Worm (Caenorhabditis elegans) whole organism, L2 larva: ENCODE data around the gene fkh-7.
A peak's percentile ranks its signal among the peaks of the same experiment; 100 is the strongest.

ENCODE experiments used
- C34F6.9 ChIP-seq: fragments of 150-350 bp; optimal IDR thresholded peaks from 2 replicates; lab custom pipeline; 2014; ENCODE audit warnings: missing biosample characterization, missing genetic modification characterization
- F13H6.1 ChIP-seq: sonication (generic microtip); optimal IDR thresholded peaks from 2 replicates; lab custom pipeline; 2016; ENCODE audit warnings: missing genetic modification characterization, missing compliant biosample characterization
- R02D3.7 ChIP-seq: fragments of 150-350 bp; optimal IDR thresholded peaks from 2 replicates; lab custom pipeline; 2014; ENCODE audit warnings: missing biosample characterization, missing genetic modification characterization
- Y55F3AM.14 ChIP-seq: fragments of 200-800 bp; sonication (Bioruptor generic); optimal IDR thresholded peaks from 2 replicates; lab custom pipeline; 2018; ENCODE audit warnings: mild to moderate bottlenecking, missing genetic modification characterization, missing compliant biosample characterization
- alr-1 ChIP-seq: fragments of 150-350 bp; optimal IDR thresholded peaks from 2 replicates; lab custom pipeline; 2014; ENCODE audit warnings: missing biosample characterization, missing genetic modification characterization
- aly-2 ChIP-seq: fragments of 150-350 bp; optimal IDR thresholded peaks from 2 replicates; lab custom pipeline; 2014; ENCODE audit warnings: missing biosample characterization, missing genetic modification characterization
- ama-1 ChIP-seq: fragments of 150-350 bp; optimal IDR thresholded peaks from 2 replicates; lab custom pipeline; 2018; ENCODE audit warnings: inconsistent platforms
- blmp-1 ChIP-seq: sonication (generic microtip); optimal IDR thresholded peaks from 2 replicates; lab custom pipeline; 2017; ENCODE audit warnings: missing genetic modification characterization, mild to moderate bottlenecking, missing compliant biosample characterization, antibody characterized with exemption, moderate library complexity; ENCODE audit not compliant: insufficient read depth
- ceh-16 ChIP-seq: fragments of 150-350 bp; optimal IDR thresholded peaks from 2 replicates; lab custom pipeline; 2014; ENCODE audit warnings: missing biosample characterization, missing genetic modification characterization
- ceh-82 ChIP-seq: fragments of 150-350 bp; optimal IDR thresholded peaks from 2 replicates; lab custom pipeline; 2014; ENCODE audit warnings: missing biosample characterization, missing genetic modification characterization
- dmd-4 ChIP-seq: sonication (generic microtip); optimal IDR thresholded peaks from 2 replicates; lab custom pipeline; 2017; ENCODE audit warnings: missing biosample characterization, missing genetic modification characterization
- egl-27 ChIP-seq: sonication (generic microtip); optimal IDR thresholded peaks from 3 replicates; lab custom pipeline; 2017; ENCODE audit warnings: missing biosample characterization, missing genetic modification reagents, missing genetic modification characterization
- elt-3 ChIP-seq: sonication (generic microtip); optimal IDR thresholded peaks from 2 replicates; lab custom pipeline; 2017; ENCODE audit warnings: missing biosample characterization, missing genetic modification characterization
- fos-1 ChIP-seq: fragments of 150-350 bp; optimal IDR thresholded peaks from 2 replicates; lab custom pipeline; 2014; ENCODE audit warnings: missing biosample characterization, missing genetic modification characterization
- gmeb-1 ChIP-seq: fragments of 150-350 bp; optimal IDR thresholded peaks from 2 replicates; lab custom pipeline; 2014; ENCODE audit warnings: missing biosample characterization, missing genetic modification characterization
- lin-11 ChIP-seq: fragments of 150-350 bp; sonication (generic microtip); optimal IDR thresholded peaks from 2 replicates; lab custom pipeline; 2014; ENCODE audit warnings: missing biosample characterization, missing genetic modification characterization, inconsistent platforms, mixed read lengths
- lin-13 ChIP-seq: fragments of 150-350 bp; optimal IDR thresholded peaks from 2 replicates; lab custom pipeline; 2014; ENCODE audit warnings: missing biosample characterization, missing genetic modification reagents, missing genetic modification characterization
- lin-39 ChIP-seq: fragments of 150-350 bp; optimal IDR thresholded peaks from 2 replicates; lab custom pipeline; 2014; ENCODE audit warnings: missing biosample characterization, missing genetic modification reagents, missing genetic modification characterization
- mab-5 ChIP-seq: fragments of 150-350 bp; optimal IDR thresholded peaks from 2 replicates; lab custom pipeline; 2014; ENCODE audit warnings: missing biosample characterization, missing genetic modification characterization
- mbf-1 ChIP-seq: sonication (generic microtip); optimal IDR thresholded peaks from 2 replicates; lab custom pipeline; 2017; ENCODE audit warnings: missing biosample characterization, missing genetic modification characterization
- mdl-1 ChIP-seq, 2 experiments: fragments of 150-350 bp in 1 of 2; sonication (generic microtip) in 1 of 2; optimal IDR thresholded peaks; 2 replicates each; lab custom pipeline; 2017; ENCODE audit warnings: missing biosample characterization in 2 of 2, missing genetic modification characterization in 2 of 2
- nhr-10 ChIP-seq: sonication (generic microtip); optimal IDR thresholded peaks from 2 replicates; lab custom pipeline; 2017; ENCODE audit warnings: missing biosample characterization, missing genetic modification characterization
- nhr-12 ChIP-seq: fragments of 150-350 bp; optimal IDR thresholded peaks from 2 replicates; lab custom pipeline; 2014; ENCODE audit warnings: missing biosample characterization, missing genetic modification characterization
- nhr-129 ChIP-seq: fragments of 150-350 bp; optimal IDR thresholded peaks from 2 replicates; lab custom pipeline; 2014; ENCODE audit warnings: missing biosample characterization, missing genetic modification characterization
- nhr-23 ChIP-seq: fragments of 150-350 bp; optimal IDR thresholded peaks from 2 replicates; lab custom pipeline; 2014; ENCODE audit warnings: missing biosample characterization, missing genetic modification reagents, missing genetic modification characterization
- nhr-237 ChIP-seq: fragments of 150-350 bp; optimal IDR thresholded peaks from 2 replicates; lab custom pipeline; 2014; ENCODE audit warnings: missing biosample characterization, missing genetic modification characterization
- nhr-25 ChIP-seq: fragments of 150-350 bp; sonication (generic microtip); optimal IDR thresholded peaks from 3 replicates; lab custom pipeline; 2014; ENCODE audit warnings: missing biosample characterization, missing genetic modification characterization
- nhr-6 ChIP-seq: fragments of 150-350 bp; optimal IDR thresholded peaks from 2 replicates; lab custom pipeline; 2014; ENCODE audit warnings: missing biosample characterization, missing genetic modification characterization
- nhr-77 ChIP-seq: fragments of 150-350 bp; optimal IDR thresholded peaks from 2 replicates; lab custom pipeline; 2014; ENCODE audit warnings: missing biosample characterization, missing genetic modification characterization
- peb-1 ChIP-seq: fragments of 150-350 bp; optimal IDR thresholded peaks from 2 replicates; lab custom pipeline; 2014; ENCODE audit warnings: missing biosample characterization, missing genetic modification characterization
- sem-4 ChIP-seq: fragments of 150-350 bp; optimal IDR thresholded peaks from 2 replicates; lab custom pipeline; 2014; ENCODE audit warnings: missing biosample characterization, missing genetic modification reagents, missing genetic modification characterization
- skn-1 ChIP-seq: sonication (generic microtip); optimal IDR thresholded peaks from 2 replicates; lab custom pipeline; 2017; ENCODE audit warnings: missing biosample characterization, missing genetic modification characterization
- sma-3 ChIP-seq: sonication (generic microtip); optimal IDR thresholded peaks from 2 replicates; lab custom pipeline; 2016; ENCODE audit warnings: missing genetic modification reagents, missing genetic modification characterization, missing compliant biosample characterization
- sma-9 ChIP-seq, 2 experiments: fragments of 150-350 bp in 1 of 2; sonication (generic microtip) in 1 of 2; optimal IDR thresholded peaks; 2 replicates each; lab custom pipeline; 2014 to 2016; ENCODE audit warnings: missing genetic modification characterization in 2 of 2, mild to moderate bottlenecking in 1 of 2, missing biosample characterization in 1 of 2, missing compliant biosample characterization in 1 of 2, missing genetic modification reagents in 1 of 2, moderate library complexity in 1 of 2
- snpc-4 ChIP-seq: fragments of 150-350 bp; optimal IDR thresholded peaks from 2 replicates; lab custom pipeline; 2014; ENCODE audit warnings: missing biosample characterization, missing genetic modification characterization
- unc-62 ChIP-seq: fragments of 150-350 bp; optimal IDR thresholded peaks from 2 replicates; lab custom pipeline; 2014; ENCODE audit warnings: missing biosample characterization, missing genetic modification reagents, missing genetic modification characterization
- zag-1 ChIP-seq: fragments of 150-350 bp; optimal IDR thresholded peaks from 2 replicates; lab custom pipeline; 2014; ENCODE audit warnings: missing biosample characterization, missing genetic modification characterization
- ztf-1 ChIP-seq: fragments of 200-800 bp; sonication (Bioruptor generic); conservative IDR thresholded peaks from 2 replicates; pipeline ENCODE4 v1.3.6; 2022; ENCODE audit warnings: missing genetic modification characterization, missing compliant biosample characterization
- ztf-11 ChIP-seq: sonication (generic microtip); optimal IDR thresholded peaks from 2 replicates; lab custom pipeline; 2017; ENCODE audit warnings: missing biosample characterization, missing genetic modification characterization
- ztf-4 ChIP-seq: fragments of 150-350 bp; optimal IDR thresholded peaks from 2 replicates; lab custom pipeline; 2014; ENCODE audit warnings: missing biosample characterization, missing genetic modification characterization

fkh-7 gene

ce11 chrIV:5652811-5653483, 68.5 kb downstream of the fkh-7 start:
- TF ChIP-seq sma-9 (GFP tag; optimal IDR thresholded peaks at IDR 0.05; lab: Kevin White, UChicago) (peak; percentile 23), sma-9 (tag; optimal IDR thresholded peaks at IDR 0.05; lab: Kevin White, UChicago) (no peak), mab-5 (tag; lab: Kevin White, UChicago) (no peak), fos-1 (tag; lab: Kevin White, UChicago) (peak; percentile 15)

- no peak for TF ChIP-seq ceh-16 (tag; lab: Kevin White, UChicago)
- TF ChIP-seq nhr-77 (tag; lab: Kevin White, UChicago), result no peak
- no peak for TF ChIP-seq fos-1 (tag; lab: Kevin White, UChicago)
- no peak for TF ChIP-seq mdl-1 (tag; optimal IDR thresholded peaks at IDR 0.05; lab: Kevin White, UChicago)
- no peak for TF ChIP-seq lin-11 (tag; lab: Kevin White, UChicago)
- TF ChIP-seq nhr-12, result no peak
- TF ChIP-seq mab-5 (tag; lab: Kevin White, UChicago), result no peak
- no peak for TF ChIP-seq ceh-82 (tag; lab: Kevin White, UChicago)
- no peak for TF ChIP-seq ztf-11 (tag; lab: Kevin White, UChicago)
- TF ChIP-seq mbf-1 (tag; lab: Kevin White, UChicago), result no peak
- TF ChIP-seq blmp-1 (tag; lab: Kevin White, UChicago), result no peak
- TF ChIP-seq, all 48 proteins: peak for 0
These were observed 69.2 kb downstream of the fkh-7 start, which contains the start of gene clec-178 for ce11 chrIV:5653649-5654048. TSS of gene clec-178 (plus strand) at chrIV:5653949.

- TF ChIP-seq skn-1, result peak; percentile 88
- no peak for TF ChIP-seq alr-1 (tag; lab: Kevin White, UChicago)
- no peak for TF ChIP-seq C34F6.9 (tag; lab: Kevin White, UChicago)
- peak; percentile 33 for TF ChIP-seq sma-9 (GFP tag; optimal IDR thresholded peaks at IDR 0.05; lab: Kevin White, UChicago)
- no peak for TF ChIP-seq sma-9 (tag; optimal IDR thresholded peaks at IDR 0.05; lab: Kevin White, UChicago)
- TF ChIP-seq aly-2 (tag; lab: Kevin White, UChicago), result no peak
- TF ChIP-seq F13H6.1 (tag; lab: Kevin White, UChicago), result peak; percentile 3
- peak; percentile 68 for TF ChIP-seq fos-1 (tag; lab: Kevin White, UChicago)
- TF ChIP-seq sma-3, result peak; percentile 26
These were observed 69.7 kb downstream of the fkh-7 start for ce11 chrIV:5654203-5654602.

DNA sequence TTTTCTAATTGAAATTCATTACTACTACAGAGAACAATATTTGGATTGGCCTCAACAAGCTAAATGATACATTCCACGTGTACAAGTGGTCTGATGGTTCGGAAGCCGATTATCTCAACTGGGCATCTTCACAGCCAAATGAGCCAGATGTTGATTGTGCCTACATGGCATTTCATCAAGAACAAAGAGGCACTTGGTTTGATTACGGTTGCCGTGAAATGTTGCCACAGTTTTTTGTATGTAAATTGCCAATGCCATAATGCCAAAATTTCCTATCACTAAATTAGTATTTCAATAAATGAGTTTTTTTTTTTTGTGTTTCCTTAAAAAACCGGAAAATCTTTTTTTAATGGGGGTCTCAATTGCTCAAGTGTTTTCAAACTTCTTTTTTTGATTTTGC, 70.2 kb downstream of the fkh-7 start:
- no peak for TF ChIP-seq nhr-237
- TF ChIP-seq C34F6.9 (tag; lab: Kevin White, UChicago), result no peak
- no peak for TF ChIP-seq F13H6.1 (tag; lab: Kevin White, UChicago)
- TF ChIP-seq lin-11 (tag; lab: Kevin White, UChicago), result no peak
- no peak for TF ChIP-seq gmeb-1
- TF ChIP-seq Y55F3AM.14, result no peak
- no peak for TF ChIP-seq peb-1
- TF ChIP-seq nhr-6 (tag; lab: Kevin White, UChicago), result no peak
- TF ChIP-seq fos-1 (tag; lab: Kevin White, UChicago), result no peak
- TF ChIP-seq nhr-10 (tag; lab: Kevin White, UChicago), result no peak
- TF ChIP-seq dmd-4 (tag; lab: Kevin White, UChicago), result no peak
- TF ChIP-seq ztf-1, result no peak
- TF ChIP-seq skn-1, result no peak
- TF ChIP-seq blmp-1 (tag; lab: Kevin White, UChicago), result no peak
- no peak for TF ChIP-seq nhr-23 (tag; lab: Kevin White, UChicago)
- TF ChIP-seq ceh-16 (tag; lab: Kevin White, UChicago), result no peak
- no peak for TF ChIP-seq unc-62

DNA sequence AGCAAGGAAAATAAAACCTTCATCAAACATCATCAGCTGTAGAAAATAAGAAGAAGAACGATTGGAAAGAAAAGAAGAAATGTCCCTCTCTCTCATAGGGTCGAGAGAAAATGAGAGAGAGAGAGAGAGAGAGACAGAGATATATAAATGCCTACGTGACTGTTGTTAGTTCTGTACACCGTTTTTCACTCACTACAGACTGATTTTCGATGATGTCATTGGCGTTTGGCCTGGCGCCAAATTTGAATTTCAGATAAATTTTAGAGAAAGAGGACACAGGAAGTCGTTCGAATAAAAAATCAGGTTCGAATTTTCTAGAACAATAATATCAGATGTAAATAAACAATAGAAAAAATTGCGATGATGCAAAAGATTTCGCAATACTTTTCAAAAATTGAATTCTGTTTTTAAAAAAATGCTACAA, 71.5 kb downstream of the fkh-7 start:
- TF ChIP-seq zag-1 (no peak), alr-1 (tag; lab: Kevin White, UChicago) (no peak), nhr-25 (peak; percentile 91), nhr-237 (no peak), sma-9 (GFP tag; optimal IDR thresholded peaks at IDR 0.05; lab: Kevin White, UChicago) (peak; percentile 91), sma-9 (tag; optimal IDR thresholded peaks at IDR 0.05; lab: Kevin White, UChicago) (no peak), nhr-77 (tag; lab: Kevin White, UChicago) (no peak), mab-5 (tag; lab: Kevin White, UChicago) (no peak), dmd-4 (tag; lab: Kevin White, UChicago) (no peak), sma-3 (peak; percentile 69), sem-4 (tag; lab: Kevin White, UChicago) (peak; percentile 41), fos-1 (tag; lab: Kevin White, UChicago) (peak; percentile 61), ceh-82 (tag; lab: Kevin White, UChicago) (no peak), peb-1 (no peak), mdl-1 (tag; optimal IDR thresholded peaks at IDR 0.05; lab: Kevin White, UChicago) (no peak), R02D3.7 (tag; lab: Kevin White, UChicago) (no peak), blmp-1 (tag; lab: Kevin White, UChicago) (peak; percentile 53), lin-13 (GFP tag; lab: Kevin White, UChicago) (peak; percentile 62), elt-3 (no peak), ztf-4 (peak; percentile 85), ama-1 (lab: Kevin White, UChicago) (no peak), nhr-6 (tag; lab: Kevin White, UChicago) (peak; percentile 77), nhr-129 (tag; lab: Kevin White, UChicago) (peak; percentile 82), gmeb-1 (peak; percentile 80), lin-11 (tag; lab: Kevin White, UChicago) (no peak), egl-27 (tag; lab: Kevin White, UChicago) (peak; percentile 45), ceh-16 (tag; lab: Kevin White, UChicago) (no peak), snpc-4 (tag; lab: Kevin White, UChicago) (no peak), lin-39 (no peak), skn-1 (peak; percentile 92), ztf-1 (no peak)
